Worm (Caenorhabditis elegans) whole organism, L3 larva: ENCODE measurements around the gene Y102E9.5.

Experiments
- aly-2 ChIP-seq: fragments of 150-350 bp; optimal IDR thresholded peaks from 2 replicates; lab custom pipeline; 2014; ENCODE audit warnings: missing biosample characterization, missing genetic modification characterization
- ama-1 ChIP-seq: fragments of 150-350 bp; optimal IDR thresholded peaks from 2 replicates; lab custom pipeline; 2018
- lin-39 ChIP-seq: fragments of 150-350 bp; optimal IDR thresholded peaks from 2 replicates; lab custom pipeline; 2018; ENCODE audit warnings: missing biosample characterization, missing genetic modification reagents, missing genetic modification characterization
- nhr-11 ChIP-seq: fragments of 150-350 bp; optimal IDR thresholded peaks from 2 replicates; lab custom pipeline; 2014; ENCODE audit warnings: missing biosample characterization, missing genetic modification characterization
- nhr-237 ChIP-seq: fragments of 150-350 bp; optimal IDR thresholded peaks from 2 replicates; lab custom pipeline; 2014; ENCODE audit warnings: missing biosample characterization, missing genetic modification characterization
- nhr-28 ChIP-seq: fragments of 150-350 bp; optimal IDR thresholded peaks from 2 replicates; lab custom pipeline; 2014; ENCODE audit warnings: missing biosample characterization, missing genetic modification characterization
- nhr-77 ChIP-seq: fragments of 150-350 bp; optimal IDR thresholded peaks from 2 replicates; lab custom pipeline; 2014; ENCODE audit warnings: missing biosample characterization, missing genetic modification characterization
- skn-1 ChIP-seq: fragments of 150-350 bp; optimal IDR thresholded peaks from 2 replicates; lab custom pipeline; 2014; ENCODE audit warnings: missing biosample characterization, missing genetic modification characterization
- unc-39 ChIP-seq: sonication (generic microtip); optimal IDR thresholded peaks from 4 replicates; lab custom pipeline; 2017; ENCODE audit warnings: missing biosample characterization, missing genetic modification characterization
- zag-1 ChIP-seq: fragments of 150-350 bp; optimal IDR thresholded peaks from 2 replicates; lab custom pipeline; 2014; ENCODE audit warnings: missing biosample characterization, missing genetic modification characterization

DNA sequence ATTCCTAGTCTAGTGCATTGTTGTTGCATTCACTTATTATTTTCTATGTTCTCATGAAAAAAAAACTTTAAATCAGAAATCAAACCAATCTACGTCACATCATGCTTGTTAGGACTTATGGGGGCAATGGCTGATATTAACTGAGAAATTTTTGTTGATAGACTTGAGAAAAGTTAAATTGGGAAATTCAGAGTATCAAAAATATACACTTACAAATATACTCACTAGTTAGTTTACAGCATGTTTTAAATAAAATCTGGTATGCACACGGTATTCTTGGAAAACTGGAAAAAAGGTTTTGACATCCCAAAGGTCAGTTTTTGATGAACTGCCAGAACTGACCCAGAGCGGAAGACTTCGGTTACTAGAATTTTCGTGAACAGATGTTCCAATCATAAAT lies 49.1 kb downstream of the Y102E9.5 start:
- TF ChIP-seq nhr-11 (tag; lab: Kevin White, UChicago): no peak
- no peak for TF ChIP-seq nhr-237 (tag; lab: Kevin White, UChicago)
- TF ChIP-seq aly-2: no peak
- TF ChIP-seq zag-1 (tag; lab: Kevin White, UChicago): no peak
- no peak for TF ChIP-seq skn-1 (tag; lab: Kevin White, UChicago)
- TF ChIP-seq nhr-77 (tag; lab: Kevin White, UChicago): no peak
- TF ChIP-seq nhr-28: no peak
- no peak for TF ChIP-seq unc-39
- no peak for TF ChIP-seq ama-1 (lab: Kevin White, UChicago)
- TF ChIP-seq lin-39 (tag; lab: Kevin White, UChicago): no peak
